Worm (Caenorhabditis elegans) whole organism, L4/young adult: ENCODE measurements around the gene T19B10.5.

Experiments
- W03F9.2 ChIP-seq: fragments of 150-350 bp; optimal IDR thresholded peaks from 2 replicates; lab custom pipeline; 2014; ENCODE audit warnings: missing biosample characterization, missing genetic modification characterization
- dao-5 ChIP-seq: sonication (generic microtip); optimal IDR thresholded peaks from 2 replicates; lab custom pipeline; 2016; ENCODE audit warnings: missing genotype, missing genetic modification characterization, moderate library complexity, missing compliant biosample characterization
- him-1 ChIP-seq: sonication (generic microtip); optimal IDR thresholded peaks from 2 replicates; lab custom pipeline; 2016; ENCODE audit warnings: missing genotype, missing genetic modification reagents, missing genetic modification characterization, missing compliant biosample characterization

DNA sequence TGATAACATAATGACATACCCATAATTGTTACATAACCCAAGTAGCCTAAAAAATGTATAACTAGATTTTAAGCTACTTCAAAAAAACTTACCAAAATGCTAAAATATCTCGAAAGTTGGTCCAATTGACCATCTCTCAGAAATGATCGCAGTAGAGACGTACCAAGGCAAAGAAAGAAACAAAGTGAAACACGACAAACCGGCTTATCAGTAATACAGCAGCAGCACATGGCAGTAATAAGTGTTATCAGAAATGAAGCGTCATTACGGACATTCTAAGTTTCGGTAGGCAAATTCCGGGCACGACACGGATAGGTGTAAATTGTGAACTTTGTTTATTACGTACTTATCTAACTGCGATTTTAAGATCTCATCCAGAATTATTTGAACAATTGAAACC is 31.0 kb downstream of the T19B10.5 start, which contains the start of gene cln-3.1:
- TF ChIP-seq him-1 (tag; lab: Kevin White, UChicago) (no peak), W03F9.2 (tag; lab: Kevin White, UChicago) (no peak), dao-5 (tag; lab: Kevin White, UChicago) (no peak)
